Fruit fly (Drosophila melanogaster): ENCODE results near the gene CG3592.

The CG3592 gene

DNA sequence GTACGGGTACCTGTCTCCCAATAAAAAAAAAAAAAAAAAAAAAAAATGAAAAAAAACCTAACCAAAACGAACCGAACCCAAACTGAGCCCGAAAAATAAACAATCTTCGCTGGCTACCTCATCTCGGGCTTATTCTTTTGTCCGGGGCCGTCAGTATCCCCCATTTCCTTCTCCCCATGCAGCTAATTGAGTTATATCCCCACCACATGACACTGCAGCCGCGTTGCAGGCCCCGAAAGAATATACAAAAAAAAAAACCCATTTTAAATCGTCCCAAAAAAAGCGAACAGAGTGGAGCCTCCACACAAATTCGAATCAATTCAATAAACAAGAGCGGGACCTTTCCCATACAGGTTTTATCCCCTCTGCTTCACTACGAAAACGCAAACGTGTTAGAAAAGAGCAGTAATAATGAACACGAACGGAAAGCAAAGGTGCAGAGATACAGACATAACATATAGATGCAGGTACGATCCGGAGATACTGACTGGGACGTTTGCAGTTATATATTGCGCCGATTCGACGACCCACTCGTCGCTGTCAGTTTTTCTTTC is 29.8 kb downstream of the CG3592 start:
- TF ChIP-seq zfh1 (GFP tag; IDR thresholded peaks at IDR 0.05) (0 out of 3 replicates have a peak, but pooled peaks have one; percentile 9), sqz (GFP tag; optimal IDR thresholded peaks at IDR 0.05) (peak; percentile 77), abd-A (tag; optimal IDR thresholded peaks at IDR 0.05) (peak; percentile 46), gt (GFP tag; IDR thresholded peaks at IDR 0.05) (no peak), sens (GFP tag) (peak; percentile 81), CG15269 (tag; optimal IDR thresholded peaks at IDR 0.05) (no peak), kni (GFP tag; optimal IDR thresholded peaks at IDR 0.05) (peak; percentile 33)

DNA sequence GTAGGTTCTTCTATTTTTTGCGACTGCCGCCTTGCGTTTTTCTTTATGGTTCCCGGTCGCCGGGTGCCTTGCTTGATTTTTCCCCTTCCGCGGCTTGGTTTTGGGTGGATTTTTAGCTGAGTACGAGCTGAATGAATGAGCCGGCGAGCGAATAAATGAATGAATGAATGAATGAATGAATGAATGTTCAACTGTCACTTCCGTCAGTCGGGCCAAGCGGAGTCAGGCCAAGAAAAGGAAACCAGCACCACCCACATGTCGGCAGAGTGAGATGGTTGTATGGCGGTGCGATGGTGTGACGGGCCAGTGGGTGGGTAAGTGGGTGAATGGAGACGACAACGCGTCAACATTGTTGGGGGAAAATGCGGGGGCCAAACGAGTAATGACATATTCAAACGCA is 34.1 kb downstream of the CG3592 start:
- TF ChIP-seq CG5180 (GFP tag; optimal IDR thresholded peaks at IDR 0.05) = peak; percentile 13
- peak; percentile 94 for TF ChIP-seq CG8281 (tag; optimal IDR thresholded peaks at IDR 0.05)
- TF ChIP-seq Med (GFP tag) = peak; percentile 49
- no peak for TF ChIP-seq rib (GFP tag; IDR thresholded peaks at IDR 0.05)
- TF ChIP-seq sr (GFP tag; IDR thresholded peaks at IDR 0.05) = 0 out of 3 replicates have a peak, but pooled peaks have one; percentile 46

DNA sequence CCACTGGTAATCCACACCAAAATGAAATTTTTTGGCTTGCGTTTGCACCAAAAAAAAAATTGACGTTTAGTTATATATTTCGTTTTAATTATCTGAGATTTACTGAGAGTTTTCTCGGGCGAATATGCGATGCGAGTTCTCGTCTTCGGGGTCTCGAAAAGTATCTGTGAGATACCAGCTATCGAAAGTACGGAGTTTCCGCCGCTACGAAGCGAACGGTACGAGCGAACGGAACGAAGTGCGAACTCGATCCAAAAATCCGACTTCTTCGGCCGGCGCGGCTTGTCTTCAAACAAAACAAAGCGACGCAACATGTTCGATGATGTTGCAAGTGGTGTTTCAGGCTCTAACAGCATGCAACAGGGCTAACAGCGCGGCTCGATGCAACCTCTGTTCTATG is 38.7 kb downstream of the CG3592 start, which contains the start of gene rst:
TSS of gene rst (minus strand) at position 242 of the 400 bp plus-strand sequence.
- TF ChIP-seq Hr39 (optimal IDR thresholded peaks at IDR 0.05) (no peak), fru (optimal IDR thresholded peaks at IDR 0.05) (no peak), CG31365 (tag; optimal IDR thresholded peaks at IDR 0.05) (no peak), HmgZ (tag; optimal IDR thresholded peaks at IDR 0.05) (no peak), Med (GFP tag) (peak; percentile 68), CG7786 (GFP tag; optimal IDR thresholded peaks at IDR 0.05) (no peak), gem (tag; optimal IDR thresholded peaks at IDR 0.05) (no peak), CG18599 (GFP tag; optimal IDR thresholded peaks at IDR 0.05) (no peak), tll (GFP tag; optimal IDR thresholded peaks at IDR 0.05) (no peak), Jarid2 (GFP tag; optimal IDR thresholded peaks at IDR 0.05) (peak; percentile 89), tin (GFP tag; optimal IDR thresholded peaks at IDR 0.05) (no peak), Awh (GFP tag; IDR thresholded peaks at IDR 0.05) (peak; percentile 44; the same call in 1 of the 2 replicates), tio (GFP tag; optimal IDR thresholded peaks at IDR 0.05) (no peak), ash1 (GFP tag; optimal IDR thresholded peaks at IDR 0.05) (no peak), CG42726 (GFP tag; IDR thresholded peaks at IDR 0.05; ENCODE audit: partially characterized antibody) (peak; percentile 54; the same call in 1 of the 2 replicates), kah (GFP tag; optimal IDR thresholded peaks at IDR 0.05) (no peak), gro (GFP tag; optimal IDR thresholded peaks at IDR 0.05) (no peak), Spps (tag; optimal IDR thresholded peaks at IDR 0.05) (no peak), lmd (GFP tag; IDR thresholded peaks at IDR 0.05) (no peak), CG17361 (GFP tag; IDR thresholded peaks at IDR 0.05) (0 out of 3 replicates have a peak, but pooled peaks have one; percentile 20), CG3838 (GFP tag; optimal IDR thresholded peaks at IDR 0.05) (no peak), CG13287 (GFP tag; IDR thresholded peaks at IDR 0.05; ENCODE audit: partially characterized antibody) (no peak), CG10462 (GFP tag; optimal IDR thresholded peaks at IDR 0.05) (no peak), Dfd (GFP tag; optimal IDR thresholded peaks at IDR 0.05) (no peak), CG1647 (GFP tag; optimal IDR thresholded peaks at IDR 0.05) (no peak), Fer2 (tag; optimal IDR thresholded peaks at IDR 0.05) (no peak), CTCF (GFP tag; optimal IDR thresholded peaks at IDR 0.05) (no peak), CG1529 (GFP tag; optimal IDR thresholded peaks at IDR 0.05) (no peak), bsh (GFP tag; optimal IDR thresholded peaks at IDR 0.05) (no peak), CG13894 (tag; optimal IDR thresholded peaks at IDR 0.05) (peak; percentile 82), CG4360 (GFP tag; IDR thresholded peaks at IDR 0.05) (0 out of 2 replicates have a peak, but pooled peaks have one; percentile 29), p53 (GFP tag; optimal IDR thresholded peaks at IDR 0.05) (no peak), nau (GFP tag; optimal IDR thresholded peaks at IDR 0.05) (peak; percentile 28), lilli (GFP tag; optimal IDR thresholded peaks at IDR 0.05) (no peak), CG16813 (GFP tag; IDR thresholded peaks at IDR 0.05; ENCODE audit: partially characterized antibody) (no peak), chm (GFP tag; IDR thresholded peaks at IDR 0.05) (peak; percentile 92), Doc3 (GFP tag; IDR thresholded peaks at IDR 0.05; ENCODE audit: partially characterized antibody) (no peak)
